Fruit fly (Drosophila melanogaster): ENCODE measurements around the gene norpA.

The norpA gene

dm6 chrX:4411405-4411993 lies 89.1 kb downstream of the norpA start (continued):
- no peak for TF ChIP-seq lola (GFP tag; optimal IDR thresholded peaks at IDR 0.05)
- TF ChIP-seq HHEX (GFP tag; optimal IDR thresholded peaks at IDR 0.05), result no peak
- no peak for TF ChIP-seq CG4730 (GFP tag; IDR thresholded peaks at IDR 0.05)
- peak; percentile 6 for TF ChIP-seq zen (tag; optimal IDR thresholded peaks at IDR 0.05)
- no peak for TF ChIP-seq prd (optimal IDR thresholded peaks at IDR 0.05)
- no peak for TF ChIP-seq prd (GFP tag; IDR thresholded peaks at IDR 0.05)
- no peak for TF ChIP-seq Hsf (GFP tag; optimal IDR thresholded peaks at IDR 0.05)
- TF ChIP-seq Atf-2 (GFP tag; optimal IDR thresholded peaks at IDR 0.05), result no peak
- no peak for TF ChIP-seq pnt (GFP tag; optimal IDR thresholded peaks at IDR 0.05)
- TF ChIP-seq slbo (GFP tag; IDR thresholded peaks at IDR 0.05), result no peak
- TF ChIP-seq shn (GFP tag; optimal IDR thresholded peaks at IDR 0.05), result no peak
- no peak for TF ChIP-seq Dad (GFP tag; optimal IDR thresholded peaks at IDR 0.05)
- TF ChIP-seq row (GFP tag; IDR thresholded peaks at IDR 0.05), result no peak
- TF ChIP-seq fru (optimal IDR thresholded peaks at IDR 0.05), result no peak
- TF ChIP-seq pan (optimal IDR thresholded peaks at IDR 0.05), result no peak
- TF ChIP-seq pan (GFP tag; optimal IDR thresholded peaks at IDR 0.05 in 1 of 2, IDR thresholded peaks at IDR 0.05 in 1 of 2), result no peak
- no peak for TF ChIP-seq unc-4 (GFP tag; IDR thresholded peaks at IDR 0.05; ENCODE audit: partially characterized antibody)
- TF ChIP-seq Awh (GFP tag; IDR thresholded peaks at IDR 0.05), result no peak
- TF ChIP-seq CG9215 (GFP tag; IDR thresholded peaks at IDR 0.05), result no peak
- TF ChIP-seq CG4820 (GFP tag; optimal IDR thresholded peaks at IDR 0.05), result no peak
- TF ChIP-seq NfI (GFP tag; optimal IDR thresholded peaks at IDR 0.05), result no peak
- no peak for TF ChIP-seq dati (GFP tag; IDR thresholded peaks at IDR 0.05)
- peak; percentile 16 for TF ChIP-seq CG3065 (GFP tag; optimal IDR thresholded peaks at IDR 0.05)
- TF ChIP-seq ind (GFP tag; optimal IDR thresholded peaks at IDR 0.05), result no peak
- TF ChIP-seq mld (GFP tag; IDR thresholded peaks at IDR 0.05; ENCODE audit: partially characterized antibody), result no peak
- TF ChIP-seq ab (GFP tag; optimal IDR thresholded peaks at IDR 0.05), result no peak
- no peak for TF ChIP-seq CG9932 (GFP tag; IDR thresholded peaks at IDR 0.05)
- no peak for TF ChIP-seq Dp (GFP tag; optimal IDR thresholded peaks at IDR 0.05)
- TF ChIP-seq CG17802 (tag; optimal IDR thresholded peaks at IDR 0.05), result no peak
- no peak for TF ChIP-seq jing (GFP tag; optimal IDR thresholded peaks at IDR 0.05)
- no peak for TF ChIP-seq CG8388 (GFP tag; optimal IDR thresholded peaks at IDR 0.05)
- TF ChIP-seq dpn (GFP tag; optimal IDR thresholded peaks at IDR 0.05), result no peak
- no peak for TF ChIP-seq Doc2 (GFP tag; IDR thresholded peaks at IDR 0.05)
- TF ChIP-seq CG7928 (GFP tag; optimal IDR thresholded peaks at IDR 0.05), result no peak
- TF ChIP-seq CG16863 (GFP tag; optimal IDR thresholded peaks at IDR 0.05), result no peak
- no peak for TF ChIP-seq CG12071 (GFP tag; optimal IDR thresholded peaks at IDR 0.05)
- no peak for TF ChIP-seq salm (tag; optimal IDR thresholded peaks at IDR 0.05)
- no peak for TF ChIP-seq unpg (GFP tag; optimal IDR thresholded peaks at IDR 0.05)
- TF ChIP-seq CG1602 (GFP tag; optimal IDR thresholded peaks at IDR 0.05), result no peak
- TF ChIP-seq CG10959 (GFP tag; IDR thresholded peaks at IDR 0.05), result no peak
- no peak for TF ChIP-seq C15 (GFP tag; IDR thresholded peaks at IDR 0.05)
- TF ChIP-seq CG1647 (GFP tag; optimal IDR thresholded peaks at IDR 0.05), result no peak
- TF ChIP-seq Dll (GFP tag; IDR thresholded peaks at IDR 0.05; ENCODE audit: partially characterized antibody), result no peak
- TF ChIP-seq CG1024 (GFP tag; IDR thresholded peaks at IDR 0.05), result no peak
- TF ChIP-seq corto (GFP tag; optimal IDR thresholded peaks at IDR 0.05), result no peak
- TF ChIP-seq MTF-1 (GFP tag; optimal IDR thresholded peaks at IDR 0.05; ENCODE audit: borderline replicate concordance), result no peak
- TF ChIP-seq Ets65A (GFP tag), result no peak
- TF ChIP-seq CG5245 (GFP tag; optimal IDR thresholded peaks at IDR 0.05), result no peak
- peak; percentile 95 for TF ChIP-seq sug (tag; optimal IDR thresholded peaks at IDR 0.05)
- no peak for TF ChIP-seq MBD-R2 (GFP tag; IDR thresholded peaks at IDR 0.05)
- TF ChIP-seq CG3281 (GFP tag; optimal IDR thresholded peaks at IDR 0.05), result no peak
- TF ChIP-seq pho (GFP tag; optimal IDR thresholded peaks at IDR 0.05), result no peak

Measured in whole organism, embryonic.